Fruit fly (Drosophila melanogaster): ENCODE results near the gene CG42717.
A peak's percentile ranks its signal among the peaks of the same experiment; 100 is the strongest.

The CG42717 gene

dm6 chr3L:16028924-16029323, 4.1 kb downstream of the CG42717 start (continued):
- TF ChIP-seq CG4424 (GFP tag; optimal IDR thresholded peaks at IDR 0.05) (no peak), fd102C (GFP tag; optimal IDR thresholded peaks at IDR 0.05) (no peak), fd3F (GFP tag; optimal IDR thresholded peaks at IDR 0.05) (no peak), zfh1 (GFP tag; IDR thresholded peaks at IDR 0.05) (no peak), Taf1 (GFP tag; IDR thresholded peaks at IDR 0.05) (no peak), chinmo (GFP tag; IDR thresholded peaks at IDR 0.05; ENCODE audit: partially characterized antibody) (no peak), Xbp1 (GFP tag; optimal IDR thresholded peaks at IDR 0.05) (no peak), pan (optimal IDR thresholded peaks at IDR 0.05) (no peak), pan (GFP tag; optimal IDR thresholded peaks at IDR 0.05 in 1 of 2, IDR thresholded peaks at IDR 0.05 in 1 of 2) (peak in 1 of 2 experiments; percentile 81), CG16815 (GFP tag; optimal IDR thresholded peaks at IDR 0.05) (no peak), Trl (optimal IDR thresholded peaks at IDR 0.05) (peak; percentile 75 to 78), Trl (GFP tag; optimal IDR thresholded peaks at IDR 0.05) (no peak), kni (GFP tag; optimal IDR thresholded peaks at IDR 0.05) (peak; percentile 1)

- TF ChIP-seq gce (GFP tag; IDR thresholded peaks at IDR 0.05) (0 out of 3 replicates have a peak, but pooled peaks have one; percentile 16), CG1647 (GFP tag; optimal IDR thresholded peaks at IDR 0.05) (peak; percentile 21), eve (GFP tag; optimal IDR thresholded peaks at IDR 0.05) (no peak), Poxn (GFP tag; IDR thresholded peaks at IDR 0.05) (no peak), CG7556 (GFP tag; optimal IDR thresholded peaks at IDR 0.05) (no peak), HLH3B (GFP tag; IDR thresholded peaks at IDR 0.05) (peak; percentile 50; the same call in 1 of the 2 replicates), repo (GFP tag; optimal IDR thresholded peaks at IDR 0.05) (no peak), Dll (GFP tag; IDR thresholded peaks at IDR 0.05; ENCODE audit: partially characterized antibody) (0 out of 4 replicates have a peak, but pooled peaks have one; percentile 13), CG12071 (GFP tag; optimal IDR thresholded peaks at IDR 0.05) (peak; percentile 51), CG5180 (GFP tag; optimal IDR thresholded peaks at IDR 0.05) (peak; percentile 64), sd (tag; optimal IDR thresholded peaks at IDR 0.05) (peak; percentile 12), CG18764 (GFP tag; optimal IDR thresholded peaks at IDR 0.05) (no peak), D19A (tag; optimal IDR thresholded peaks at IDR 0.05) (peak; percentile 6), ftz-f1 (GFP tag; optimal IDR thresholded peaks at IDR 0.05) (no peak), slou (GFP tag; optimal IDR thresholded peaks at IDR 0.05) (no peak), Antp (GFP tag; optimal IDR thresholded peaks at IDR 0.05) (peak; percentile 17), CG34376 (GFP tag; optimal IDR thresholded peaks at IDR 0.05) (no peak), Dbx (GFP tag; IDR thresholded peaks at IDR 0.05) (peak; percentile 33; the same call in 1 of the 3 replicates), run (tag; optimal IDR thresholded peaks at IDR 0.05) (peak; percentile 24), usp (GFP tag; optimal IDR thresholded peaks at IDR 0.05) (no peak), caup (GFP tag; optimal IDR thresholded peaks at IDR 0.05; ENCODE audit: severe bottlenecking) (peak; percentile 35), CG4328 (GFP tag; optimal IDR thresholded peaks at IDR 0.05) (peak; percentile 40), cato (GFP tag; optimal IDR thresholded peaks at IDR 0.05; ENCODE audit: borderline replicate concordance) (no peak), CG10321 (GFP tag; IDR thresholded peaks at IDR 0.05) (no peak), CG14441 (GFP tag; IDR thresholded peaks at IDR 0.05) (no peak; the same call in 1 of the 2 replicates), wek (GFP tag; optimal IDR thresholded peaks at IDR 0.05) (peak; percentile 12), HmgZ (tag; optimal IDR thresholded peaks at IDR 0.05) (no peak), pum (GFP tag; optimal IDR thresholded peaks at IDR 0.05) (no peak), Pdp1 (GFP tag; optimal IDR thresholded peaks at IDR 0.05) (peak; percentile 3 to 36), prd (optimal IDR thresholded peaks at IDR 0.05) (no peak), prd (GFP tag; IDR thresholded peaks at IDR 0.05) (peak; percentile 33; the same call in 1 of the 3 replicates), tna (GFP tag; IDR thresholded peaks at IDR 0.05; ENCODE audit: partially characterized antibody) (no peak), CG13775 (GFP tag; optimal IDR thresholded peaks at IDR 0.05) (no peak), CG4282 (GFP tag; optimal IDR thresholded peaks at IDR 0.05) (no peak), ATbp (GFP tag; optimal IDR thresholded peaks at IDR 0.05) (peak; percentile 69), Sin3A (optimal IDR thresholded peaks at IDR 0.05) (no peak), lilli (GFP tag; optimal IDR thresholded peaks at IDR 0.05) (no peak), vfl (GFP tag; optimal IDR thresholded peaks at IDR 0.05) (no peak)
Observed at dm6 chr3L:16027163-16027633, 5.8 kb downstream of the CG42717 start.

Measured in whole organism, embryonic.